Worm (Caenorhabditis elegans): ENCODE results near the gene sulp-7.

- TF ChIP-seq T22C8.4 (GFP tag; IDR thresholded peaks at IDR 0.05) (no peak), tab-1 (GFP tag; IDR thresholded peaks at IDR 0.05) (no peak)
Measured at ce11 chrX:11033128-11033951, 47.1 kb upstream of the sulp-7 start.
